Worm (Caenorhabditis elegans) whole organism, L3 larva: Measurements from ENCODE around the gene Y37H2A.1.

ENCODE experiments used
- R02D3.7 ChIP-seq: fragments of 150-350 bp; optimal IDR thresholded peaks from 2 replicates; lab custom pipeline; 2014; ENCODE audit warnings: missing biosample characterization, missing genetic modification characterization
- ZK546.5 ChIP-seq: sonication (generic microtip); optimal IDR thresholded peaks from 2 replicates; lab custom pipeline; 2017; ENCODE audit warnings: missing biosample characterization, missing genetic modification characterization
- ama-1 ChIP-seq: fragments of 150-350 bp; optimal IDR thresholded peaks from 2 replicates; lab custom pipeline; 2018
- egl-27 ChIP-seq: sonication (generic microtip); optimal IDR thresholded peaks from 4 replicates; lab custom pipeline; 2017; ENCODE audit warnings: missing biosample characterization, missing genetic modification reagents, missing genetic modification characterization
- eor-1 ChIP-seq, 2 experiments: fragments of 150-350 bp; optimal IDR thresholded peaks; 2 replicates each; lab custom pipeline; 2014 to 2018; ENCODE audit warnings: missing biosample characterization in 2 of 2, missing genetic modification characterization in 2 of 2
- fkh-10 ChIP-seq: sonication (generic microtip); optimal IDR thresholded peaks from 2 replicates; lab custom pipeline; 2017; ENCODE audit warnings: missing biosample characterization, missing genetic modification reagents, missing genetic modification characterization
- mdl-1 ChIP-seq: fragments of 150-350 bp; optimal IDR thresholded peaks from 2 replicates; lab custom pipeline; 2014; ENCODE audit warnings: missing biosample characterization, missing genetic modification characterization
- nhr-11 ChIP-seq: fragments of 150-350 bp; optimal IDR thresholded peaks from 2 replicates; lab custom pipeline; 2014; ENCODE audit warnings: missing biosample characterization, missing genetic modification characterization
- nhr-12 ChIP-seq: fragments of 150-350 bp; optimal IDR thresholded peaks from 2 replicates; lab custom pipeline; 2014; ENCODE audit warnings: missing biosample characterization, missing genetic modification characterization
- nhr-23 ChIP-seq: fragments of 150-350 bp; optimal IDR thresholded peaks from 2 replicates; lab custom pipeline; 2014; ENCODE audit warnings: missing biosample characterization, missing genetic modification reagents, missing genetic modification characterization
- nhr-237 ChIP-seq: fragments of 150-350 bp; optimal IDR thresholded peaks from 2 replicates; lab custom pipeline; 2014; ENCODE audit warnings: missing biosample characterization, missing genetic modification characterization
- nhr-25 ChIP-seq: sonication (generic microtip); optimal IDR thresholded peaks from 2 replicates; lab custom pipeline; 2017; ENCODE audit warnings: missing biosample characterization, missing genetic modification characterization
- nhr-28 ChIP-seq: fragments of 150-350 bp; optimal IDR thresholded peaks from 2 replicates; lab custom pipeline; 2014; ENCODE audit warnings: missing biosample characterization, missing genetic modification characterization
- nhr-43 ChIP-seq: sonication (generic microtip); optimal IDR thresholded peaks from 2 replicates; lab custom pipeline; 2016; ENCODE audit warnings: mild to moderate bottlenecking, missing genetic modification characterization, missing compliant biosample characterization; ENCODE audit not compliant: poor library complexity, severe bottlenecking
- tbx-2 ChIP-seq: sonication (generic microtip); optimal IDR thresholded peaks from 2 replicates; lab custom pipeline; 2016; ENCODE audit warnings: mild to moderate bottlenecking, missing genetic modification characterization, missing compliant biosample characterization
- unc-62 ChIP-seq: fragments of 150-350 bp; sonication (generic microtip); optimal IDR thresholded peaks from 4 replicates; lab custom pipeline; 2014; ENCODE audit warnings: missing biosample characterization, missing genetic modification reagents, missing genetic modification characterization
- ztf-11 ChIP-seq: fragments of 150-350 bp; optimal IDR thresholded peaks from 2 replicates; lab custom pipeline; 2014; ENCODE audit warnings: missing biosample characterization, missing genetic modification characterization
- ztf-4 ChIP-seq: fragments of 150-350 bp; optimal IDR thresholded peaks from 2 replicates; lab custom pipeline; 2014; ENCODE audit warnings: missing biosample characterization, missing genetic modification characterization

The Y37H2A.1 gene

DNA sequence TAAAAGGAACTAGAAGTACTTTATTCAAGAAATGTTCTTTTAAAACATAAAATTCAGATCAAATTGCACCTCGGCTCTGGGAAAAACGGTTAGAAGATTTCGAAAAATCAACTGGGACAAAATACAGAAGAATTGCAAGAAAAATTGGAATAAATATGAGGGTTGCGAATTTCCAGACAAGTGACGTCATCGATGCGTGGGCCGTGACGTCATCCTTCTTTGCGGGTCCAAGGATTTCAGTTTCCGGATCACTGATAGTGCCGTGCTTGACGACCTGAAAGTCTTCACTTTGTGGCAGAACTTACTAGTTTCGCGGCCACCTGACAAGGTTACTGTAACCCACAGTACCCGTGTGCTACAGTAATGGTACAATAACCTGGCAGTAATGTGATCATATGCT, 55.4 kb downstream of the Y37H2A.1 start:
- no peak for TF ChIP-seq R02D3.7
- TF ChIP-seq fkh-10 (GFP tag; lab: Kevin White, UChicago), result no peak
- TF ChIP-seq nhr-28 (tag; lab: Kevin White, UChicago), result no peak
- TF ChIP-seq nhr-12, result no peak
- no peak for TF ChIP-seq nhr-11 (tag; lab: Kevin White, UChicago)
- no peak for TF ChIP-seq tbx-2 (tag; lab: Kevin White, UChicago)
- TF ChIP-seq mdl-1 (tag; lab: Kevin White, UChicago), result no peak
- TF ChIP-seq egl-27, result no peak
- TF ChIP-seq nhr-237 (tag; lab: Kevin White, UChicago), result no peak
- TF ChIP-seq eor-1 (tag; optimal IDR thresholded peaks at IDR 0.05; lab: Kevin White, UChicago), result no peak
- no peak for TF ChIP-seq nhr-23
- no peak for TF ChIP-seq ama-1 (lab: Kevin White, UChicago)
- no peak for TF ChIP-seq ztf-4 (tag; lab: Kevin White, UChicago)
- TF ChIP-seq ztf-11 (tag; lab: Kevin White, UChicago), result no peak
- no peak for TF ChIP-seq nhr-25 (tag; lab: Kevin White, UChicago)
- TF ChIP-seq nhr-43 (tag; lab: Kevin White, UChicago), result no peak
- TF ChIP-seq ZK546.5 (tag; lab: Kevin White, UChicago), result no peak
- no peak for TF ChIP-seq unc-62
